Worm (Caenorhabditis elegans): ENCODE data around the gene T19H12.6.

DNA sequence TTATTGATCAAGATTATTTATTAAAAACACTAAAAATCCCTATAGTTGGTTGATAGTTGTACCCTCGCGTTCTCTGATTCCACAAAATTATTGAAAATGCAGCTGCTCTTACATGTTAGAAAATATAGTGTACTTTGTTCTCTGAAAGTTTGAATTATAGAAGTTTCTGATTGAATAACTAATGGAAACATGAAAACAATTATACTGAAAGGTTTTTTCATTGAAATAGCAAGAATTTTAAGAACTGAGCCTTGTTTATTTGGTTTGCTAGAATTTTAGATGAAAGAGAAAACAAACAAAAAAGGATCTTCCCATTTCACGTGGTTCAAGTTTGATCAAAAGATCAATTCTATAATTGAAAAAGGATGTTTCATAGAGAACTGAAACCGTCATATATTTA is 10.0 kb downstream of the T19H12.6 start:
- TF ChIP-seq sptf-1 (tag; optimal IDR thresholded peaks at IDR 0.05) (no peak), ceh-82 (tag; optimal IDR thresholded peaks at IDR 0.05) (no peak), ces-1 (GFP tag; optimal IDR thresholded peaks at IDR 0.05) (no peak)
